Fruit fly (Drosophila melanogaster) whole organism, embryonic: ENCODE measurements around the gene Glut4EF.
A peak's percentile ranks its signal among the peaks of the same experiment; 100 is the strongest.

ENCODE experiments used
- ATbp ChIP-seq: fragments of 200-800 bp; sonication (Bioruptor generic); optimal IDR thresholded peaks from 2 replicates; lab custom pipeline; 2017; ENCODE audit warnings: missing biosample characterization, mild to moderate bottlenecking, missing genetic modification characterization, missing genetic modification reagents
- Atf6 ChIP-seq: fragments of 200-800 bp; sonication (Bioruptor generic); IDR thresholded peaks from 2 replicates; pipeline ENCODE4 v1.3.6; 2022; ENCODE audit warnings: missing biosample characterization, missing genetic modification characterization
- Awh ChIP-seq: fragments of 200-800 bp; sonication (Bioruptor generic); IDR thresholded peaks from 2 replicates; pipeline ENCODE4, ENCODE4 v1.3.6; 2022; ENCODE audit warnings: missing biosample characterization, missing genetic modification characterization
- CG10147 ChIP-seq: fragments of 200-800 bp; sonication (Bioruptor generic); optimal IDR thresholded peaks from 2 replicates; lab custom pipeline; 2019; ENCODE audit warnings: missing biosample characterization, mild to moderate bottlenecking, missing genetic modification characterization, moderate library complexity
- CG10321 ChIP-seq: fragments of 200-800 bp; sonication (Bioruptor generic); IDR thresholded peaks from 2 replicates; pipeline ENCODE4 v1.3.6; 2022; ENCODE audit warnings: missing biosample characterization, missing genetic modification characterization
- CG11695 ChIP-seq: fragments of 200-800 bp; sonication (Bioruptor generic); IDR thresholded peaks from 3 replicates; pipeline ENCODE4 v1.3.6; 2022; ENCODE audit warnings: missing biosample characterization, missing genetic modification characterization
- CG12659 ChIP-seq: fragments of 200-800 bp; sonication (Bioruptor generic); optimal IDR thresholded peaks from 3 replicates; lab custom pipeline; 2017; ENCODE audit warnings: mild to moderate bottlenecking, missing biosample characterization, missing genetic modification reagents, missing genetic modification characterization
- CG15479 ChIP-seq: fragments of 200-800 bp; sonication (Bioruptor generic); optimal IDR thresholded peaks from 3 replicates; lab custom pipeline; 2019; ENCODE audit warnings: missing biosample characterization, mild to moderate bottlenecking, missing genetic modification characterization, moderate library complexity
- CG18619 ChIP-seq: fragments of 200-800 bp; sonication (Bioruptor generic); optimal IDR thresholded peaks from 3 replicates; lab custom pipeline; 2017; ENCODE audit warnings: missing biosample characterization, mild to moderate bottlenecking, missing genetic modification characterization
- CG2889 ChIP-seq: fragments of 200-800 bp; sonication (Bioruptor generic); IDR thresholded peaks from 3 replicates; pipeline ENCODE4 v1.3.6; 2022; ENCODE audit warnings: missing biosample characterization, missing genetic modification characterization
- CG33213 ChIP-seq: fragments of 200-800 bp; sonication (Bioruptor generic); optimal IDR thresholded peaks from 3 replicates; lab custom pipeline; 2016; ENCODE audit warnings: missing biosample characterization, missing genetic modification characterization
- CG3847 ChIP-seq: fragments of 200-800 bp; sonication (Bioruptor generic); IDR thresholded peaks from 2 replicates; pipeline ENCODE4 v1.3.6; 2022; ENCODE audit warnings: missing biosample characterization, missing genetic modification characterization
- CG4617 ChIP-seq: fragments of 200-800 bp; sonication (Bioruptor generic); optimal IDR thresholded peaks from 3 replicates; lab custom pipeline; 2016; ENCODE audit warnings: missing biosample characterization, missing genetic modification characterization, borderline replicate concordance
- CG6175 ChIP-seq: fragments of 200-800 bp; sonication (Bioruptor generic); IDR thresholded peaks from 3 replicates; pipeline ENCODE4 v1.3.6; 2022; ENCODE audit warnings: missing biosample characterization, missing genetic modification characterization
- CG7556 ChIP-seq: fragments of 200-800 bp; sonication (Bioruptor generic); optimal IDR thresholded peaks from 2 replicates; lab custom pipeline; 2017; ENCODE audit warnings: missing biosample characterization, mild to moderate bottlenecking, missing genetic modification characterization
- CG7928 ChIP-seq: fragments of 200-800 bp; sonication (Bioruptor generic); optimal IDR thresholded peaks from 2 replicates; lab custom pipeline; 2017; ENCODE audit warnings: missing biosample characterization, mild to moderate bottlenecking, missing genetic modification characterization
- CG8089 ChIP-seq: fragments of 200-800 bp; sonication (Bioruptor generic); optimal IDR thresholded peaks from 3 replicates; lab custom pipeline; 2016; ENCODE audit warnings: missing biosample characterization, missing genetic modification characterization
- CG8290 ChIP-seq, 3 experiments: fragments of 200-800 bp; sonication (Bioruptor generic); optimal IDR thresholded peaks; 2 replicates each; lab custom pipeline; 2016 to 2019; ENCODE audit warnings: missing biosample characterization in 3 of 3, missing genetic modification characterization in 3 of 3, mild to moderate bottlenecking in 2 of 3, moderate library complexity in 1 of 3
- CG8924 ChIP-seq: fragments of 200-800 bp; optimal IDR thresholded peaks from 3 replicates; lab custom pipeline; 2019; ENCODE audit warnings: missing biosample characterization, mild to moderate bottlenecking, missing genetic modification characterization, moderate library complexity
- CG9797 ChIP-seq: fragments of 200-800 bp; sonication (Bioruptor generic); optimal IDR thresholded peaks from 3 replicates; lab custom pipeline; 2018; ENCODE audit warnings: missing biosample characterization, mild to moderate bottlenecking, missing genetic modification characterization
- CG9932 ChIP-seq: fragments of 200-800 bp; sonication (Bioruptor generic); IDR thresholded peaks from 2 replicates; pipeline ENCODE4 v1.3.6; 2022; ENCODE audit warnings: missing biosample characterization, missing genetic modification characterization
- Dll ChIP-seq: fragments of 200-800 bp; sonication (Bioruptor generic); IDR thresholded peaks from 4 replicates; pipeline ENCODE4 v1.3.6; 2022; ENCODE audit warnings: missing biosample characterization, missing genetic modification characterization; ENCODE audit not compliant: partially characterized antibody
- Ets65A ChIP-seq: fragments of 200-800 bp; sonication (Bioruptor generic); peaks from one replicate; lab custom pipeline; 2016; ENCODE audit warnings: missing biosample characterization, missing genetic modification characterization
- Fer1 ChIP-seq: fragments of 200-800 bp; sonication (Bioruptor generic); optimal IDR thresholded peaks from 2 replicates; lab custom pipeline; 2017; ENCODE audit warnings: missing biosample characterization, mild to moderate bottlenecking, missing genetic modification characterization
- Fer3 ChIP-seq: fragments of 200-800 bp; sonication (Bioruptor generic); optimal IDR thresholded peaks from 2 replicates; lab custom pipeline; 2018; ENCODE audit warnings: missing biosample characterization, mild to moderate bottlenecking, missing genetic modification characterization, moderate library complexity
- MBD-R2 ChIP-seq: fragments of 200-800 bp; sonication (Bioruptor generic); IDR thresholded peaks from 2 replicates; pipeline ENCODE4 v1.3.6; 2022; ENCODE audit warnings: missing biosample characterization, missing genetic modification characterization
- Med ChIP-seq: fragments of 200-800 bp; sonication (Bioruptor generic); peaks from one replicate; lab custom pipeline; 2016; ENCODE audit warnings: missing biosample characterization, missing genetic modification characterization, mild to moderate bottlenecking, inconsistent platforms, moderate library complexity
- NC2β ChIP-seq: fragments of 200-800 bp; sonication (Bioruptor generic); optimal IDR thresholded peaks from 2 replicates; lab custom pipeline; 2016; ENCODE audit warnings: missing biosample characterization, missing genetic modification characterization
- Sry-δ ChIP-seq: fragments of 200-800 bp; sonication (Bioruptor generic); optimal IDR thresholded peaks from 2 replicates; lab custom pipeline; 2016; ENCODE audit warnings: missing biosample characterization, missing genetic modification characterization
- Vsx1 ChIP-seq: fragments of 200-800 bp; sonication (Bioruptor generic); optimal IDR thresholded peaks from 2 replicates; lab custom pipeline; 2017; ENCODE audit warnings: missing biosample characterization, mild to moderate bottlenecking, missing genetic modification characterization, missing genetic modification reagents
- amos ChIP-seq: fragments of 200-800 bp; sonication (Bioruptor generic); IDR thresholded peaks from 2 replicates; pipeline ENCODE4 v1.3.6; 2022; ENCODE audit warnings: missing biosample characterization, missing genetic modification characterization; ENCODE audit not compliant: partially characterized antibody
- ash1 ChIP-seq: fragments of 200-800 bp; sonication (Bioruptor generic); optimal IDR thresholded peaks from 2 replicates; lab custom pipeline; 2018; ENCODE audit warnings: missing biosample characterization, mild to moderate bottlenecking, missing genetic modification characterization
- br ChIP-seq: fragments of >200 bp; optimal IDR thresholded peaks from 2 replicates; lab custom pipeline; 2017
- cas ChIP-seq: fragments of 200-800 bp; sonication (Bioruptor generic); IDR thresholded peaks from 2 replicates; pipeline ENCODE4 v1.3.6; 2022; ENCODE audit warnings: missing biosample characterization, missing genetic modification characterization
- cg ChIP-seq: fragments of 200-800 bp; sonication (Bioruptor generic); optimal IDR thresholded peaks from 3 replicates; lab custom pipeline; 2019; ENCODE audit warnings: missing biosample characterization, mild to moderate bottlenecking, missing genetic modification characterization, moderate library complexity
- chinmo ChIP-seq: fragments of 200-800 bp; sonication (Bioruptor generic); IDR thresholded peaks from 4 replicates; pipeline ENCODE4 v1.3.6; 2022; ENCODE audit warnings: missing biosample characterization, missing genetic modification characterization; ENCODE audit not compliant: partially characterized antibody
- chm ChIP-seq: fragments of 200-800 bp; sonication (Bioruptor generic); IDR thresholded peaks from 2 replicates; pipeline ENCODE4 v1.3.6; 2022; ENCODE audit warnings: missing biosample characterization, missing genetic modification characterization
- chn ChIP-seq: fragments of 200-800 bp; sonication (Bioruptor generic); optimal IDR thresholded peaks from 2 replicates; lab custom pipeline; 2016; ENCODE audit warnings: missing biosample characterization, missing genetic modification characterization
- ci ChIP-seq: fragments of 200-800 bp; sonication (Bioruptor generic); IDR thresholded peaks from 3 replicates; pipeline ENCODE4 v1.3.6; 2022; ENCODE audit warnings: missing biosample characterization, missing genetic modification characterization
- dpn ChIP-seq, 2 experiments: fragments of 200-800 bp; sonication (Bioruptor generic); optimal IDR thresholded peaks; 3 replicates each; lab custom pipeline; 2016; ENCODE audit warnings: missing biosample characterization in 2 of 2, missing genetic modification characterization in 2 of 2
- grn ChIP-seq: fragments of 200-800 bp; sonication (Bioruptor generic); optimal IDR thresholded peaks from 3 replicates; lab custom pipeline; 2017; ENCODE audit warnings: missing biosample characterization, missing genetic modification characterization
- insv ChIP-seq, 2 experiments: fragments of 200-800 bp; sonication (Bioruptor generic); optimal IDR thresholded peaks; 3 replicates each; lab custom pipeline; 2016 to 2018; ENCODE audit warnings: missing biosample characterization in 2 of 2, missing genetic modification characterization in 2 of 2
- luna ChIP-seq: fragments of 200-800 bp; sonication (Bioruptor generic); optimal IDR thresholded peaks from 2 replicates; lab custom pipeline; 2016; ENCODE audit warnings: missing biosample characterization, missing genetic modification characterization
- phol ChIP-seq: fragments of 200-800 bp; sonication (Bioruptor generic); optimal IDR thresholded peaks from 3 replicates; lab custom pipeline; 2018; ENCODE audit warnings: missing biosample characterization, mild to moderate bottlenecking, missing genetic modification characterization, moderate library complexity
- rib ChIP-seq: fragments of 200-800 bp; sonication (Bioruptor generic); IDR thresholded peaks from 2 replicates; pipeline ENCODE4 v1.3.6; 2022; ENCODE audit warnings: missing biosample characterization, missing genetic modification characterization
- sens ChIP-seq: fragments of 200-800 bp; sonication (Bioruptor generic); peaks from one replicate; lab custom pipeline; 2016; ENCODE audit warnings: missing biosample characterization, missing genetic modification characterization
- sug ChIP-seq: fragments of 200-800 bp; optimal IDR thresholded peaks from 2 replicates; lab custom pipeline; 2019; ENCODE audit warnings: missing biosample characterization, mild to moderate bottlenecking, missing genetic modification characterization, moderate library complexity
- toy ChIP-seq: fragments of 200-800 bp; sonication (Bioruptor generic); IDR thresholded peaks from 2 replicates; pipeline ENCODE4 v1.3.6; 2022; ENCODE audit warnings: missing biosample characterization, missing genetic modification characterization
- yki ChIP-seq: fragments of >200 bp; optimal IDR thresholded peaks from 3 replicates; lab custom pipeline; 2018

Glut4EF gene

DNA sequence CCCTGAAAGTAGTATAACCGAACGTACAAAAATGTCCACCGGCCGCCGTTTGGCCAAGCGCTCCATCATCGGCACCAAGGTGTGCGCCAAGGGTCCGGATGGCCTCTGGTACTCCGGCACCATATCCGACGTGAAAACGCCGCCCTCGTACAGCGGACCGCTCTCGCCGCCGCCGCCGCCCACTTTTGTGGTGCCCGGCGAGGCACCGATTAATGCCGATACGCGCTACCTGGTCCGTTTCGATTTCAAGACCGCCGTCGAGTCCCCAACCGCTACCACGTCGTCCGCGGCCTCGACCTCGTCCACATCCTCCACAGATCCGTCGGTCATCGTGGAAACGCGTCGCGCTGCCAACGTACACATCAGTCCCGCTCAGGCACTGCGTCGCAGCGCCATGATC lies 1.2 kb downstream of the Glut4EF start:
- 0 out of 3 replicates have a peak, but pooled peaks have one; percentile 16 for TF ChIP-seq CG11695
- peak; percentile 52 for TF ChIP-seq Ets65A (GFP tag; lab: Kevin White, UChicago)
- no peak for TF ChIP-seq CG7928
- 0 out of 3 replicates have a peak, but pooled peaks have one; percentile 37 for TF ChIP-seq CG2889 (GFP tag; lab: Robert Waterston, UW)
- TF ChIP-seq sug: no peak
- TF ChIP-seq ash1 (GFP tag; lab: Kevin White, UChicago): no peak
- 0 out of 4 replicates have a peak, but pooled peaks have one; percentile 37 for TF ChIP-seq chinmo (GFP tag; lab: Robert Waterston, UW)
- peak; percentile 11 for TF ChIP-seq luna
- TF ChIP-seq dpn (GFP tag; optimal IDR thresholded peaks at IDR 0.05; lab: Kevin White, UChicago): peak in 1 of 2 experiments; percentile 12
- TF ChIP-seq CG4617: no peak
- peak; percentile 63; the same call in 1 of the 2 replicates for TF ChIP-seq chm (GFP tag; lab: Robert Waterston, UW)
- TF ChIP-seq sens (GFP tag; lab: Kevin White, UChicago): peak; percentile 17
- TF ChIP-seq CG8290 (GFP tag; optimal IDR thresholded peaks at IDR 0.05; lab: Kevin White, UChicago): no peak
- TF ChIP-seq CG8290 (tag; optimal IDR thresholded peaks at IDR 0.05; lab: Kevin White, UChicago): peak in 1 of 2 experiments; percentile 14
- TF ChIP-seq Atf6: peak; percentile 34; the same call in 1 of the 2 replicates
- 0 out of 2 replicates have a peak, but pooled peaks have one; percentile 16 for TF ChIP-seq MBD-R2 (GFP tag; lab: Robert Waterston, UW)
- TF ChIP-seq Awh: peak; percentile 40; the same call in 1 of the 2 replicates
- TF ChIP-seq Med (GFP tag; lab: Kevin White, UChicago): peak; percentile 81
- no peak for TF ChIP-seq ATbp (GFP tag; lab: Kevin White, UChicago)
- TF ChIP-seq CG6175 (GFP tag; lab: Robert Waterston, UW): 0 out of 3 replicates have a peak, but pooled peaks have one; percentile 6
- TF ChIP-seq ci (GFP tag; lab: Robert Waterston, UW): peak; percentile 37; the same call in 1 of the 3 replicates
- TF ChIP-seq CG8089 (GFP tag; lab: Kevin White, UChicago): peak; percentile 11
- TF ChIP-seq CG12659: no peak
- TF ChIP-seq CG3847 (GFP tag; lab: Robert Waterston, UW): peak; percentile 33; the same call in 1 of the 2 replicates
- TF ChIP-seq CG9932: 0 out of 2 replicates have a peak, but pooled peaks have one; percentile 15
- no peak for TF ChIP-seq toy (GFP tag; lab: Robert Waterston, UW)
- TF ChIP-seq CG18619: peak; percentile 17

DNA sequence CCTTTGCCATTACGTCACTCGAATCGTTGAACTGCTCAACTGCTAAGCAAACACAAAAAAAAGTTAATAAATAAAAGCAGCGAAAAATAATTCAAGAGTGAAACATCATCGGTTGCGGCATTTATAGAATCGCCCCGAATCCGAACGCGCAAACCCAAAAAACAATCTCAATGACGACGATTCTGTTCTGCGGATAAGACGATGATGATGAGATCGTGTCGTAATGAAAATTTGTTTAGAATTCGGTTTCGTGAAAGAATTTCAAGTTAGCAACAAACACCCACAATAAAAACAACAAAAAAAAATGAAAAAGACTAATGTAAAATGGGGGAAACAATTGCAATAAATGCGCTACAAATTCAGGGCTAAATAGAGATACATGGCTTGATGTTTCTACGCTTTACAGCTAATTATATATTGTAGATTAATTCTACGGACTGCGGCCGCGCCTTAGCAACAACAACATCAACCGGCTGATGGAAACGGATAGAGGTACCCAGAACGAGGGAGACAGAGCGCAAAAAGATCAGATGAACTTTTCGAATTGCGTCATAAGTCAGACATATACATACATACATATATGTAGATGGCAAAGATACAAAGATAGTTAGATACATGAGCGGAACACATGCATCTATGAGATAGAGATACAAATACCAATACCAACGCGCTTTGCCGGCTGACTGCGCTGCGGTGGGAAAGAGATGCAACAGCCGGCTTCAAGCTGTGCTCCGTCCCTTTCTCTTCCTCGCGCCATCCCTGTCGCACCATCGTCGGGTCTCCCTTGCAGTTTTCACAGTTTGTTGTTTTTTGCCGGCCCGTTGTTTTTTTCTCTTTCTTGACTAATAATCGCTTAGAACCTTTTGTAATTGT lies 2.9 kb downstream of the Glut4EF start:
- TF ChIP-seq Fer1 (GFP tag; lab: Kevin White, UChicago) (no peak), Dll (GFP tag; lab: Robert Waterston, UW) (no peak), CG9797 (GFP tag; lab: Kevin White, UChicago) (no peak), Vsx1 (GFP tag; lab: Kevin White, UChicago) (no peak), Sry-δ (GFP tag; lab: Kevin White, UChicago) (no peak), cas (no peak), chn (GFP tag; lab: Kevin White, UChicago) (no peak), amos (no peak), NC2β (GFP tag; lab: Kevin White, UChicago) (no peak), insv (GFP tag; optimal IDR thresholded peaks at IDR 0.05; lab: Kevin White, UChicago) (peak in 1 of 2 experiments; percentile 43), sug (peak; percentile 8), grn (GFP tag; lab: Kevin White, UChicago) (peak; percentile 25), br (lab: Kevin White, UChicago) (no peak), CG7556 (GFP tag; lab: Kevin White, UChicago) (no peak), CG10147 (GFP tag; lab: Kevin White, UChicago) (no peak), yki (lab: Kevin White, UChicago) (no peak), Fer3 (tag; lab: Kevin White, UChicago) (no peak), CG33213 (GFP tag; lab: Kevin White, UChicago) (no peak), CG15479 (peak; percentile 94), phol (tag; lab: Kevin White, UChicago) (no peak), rib (GFP tag; lab: Robert Waterston, UW) (peak; percentile 57; the same call in 1 of the 2 replicates), cg (GFP tag; lab: Kevin White, UChicago) (peak; percentile 90), CG8924 (tag; lab: Kevin White, UChicago) (peak; percentile 27), CG11695 (no peak), CG10321 (peak; percentile 83)
